Worm (Caenorhabditis elegans): ENCODE measurements around the gene lact-8.

- no peak for TF ChIP-seq pha-4 (tag; optimal IDR thresholded peaks at IDR 0.05)
- TF ChIP-seq rnt-1 (tag; optimal IDR thresholded peaks at IDR 0.05): peak; percentile 74
- no peak for TF ChIP-seq unc-55 (GFP tag; optimal IDR thresholded peaks at IDR 0.05)
- TF ChIP-seq unc-42 (tag; optimal IDR thresholded peaks at IDR 0.05): peak; percentile 25
- TF ChIP-seq sox-2 (GFP tag; IDR thresholded peaks at IDR 0.05): no peak
- no peak for TF ChIP-seq madf-2 (tag; optimal IDR thresholded peaks at IDR 0.05)
- no peak for TF ChIP-seq pax-1 (tag; optimal IDR thresholded peaks at IDR 0.05)
Observed at ce11 chrV:11123817-11124337, 30.5 kb upstream of the lact-8 start, which contains the start of the genes atp-5 and lmtr-3.
